Worm (Caenorhabditis elegans) whole organism, L3 larva: ENCODE data around the gene srd-35.

Experiments
- nhr-67 ChIP-seq: fragments of 150-350 bp; optimal IDR thresholded peaks from 2 replicates; lab custom pipeline; 2014; ENCODE audit warnings: missing biosample characterization, missing genetic modification characterization

srd-35 gene

ce11 chrV:13013844-13014243 lies 49.7 kb downstream of the srd-35 start, which contains the start of gene F15B9.6:
TSS of gene F15B9.6 (plus strand) at chrV:13014144.
- TF ChIP-seq nhr-67 (tag; lab: Kevin White, UChicago): no peak
- TF ChIP-seq, all 47 proteins: peak for 0
